Worm (Caenorhabditis elegans): ENCODE data around the gene hsp-75.
A peak's percentile ranks its signal among the peaks of the same experiment; 100 is the strongest.

hsp-75 gene

ce11 chrIII:7198838-7199237, 27.7 kb downstream of the hsp-75 start, which contains the start of gene pfd-5 (continued):
- TF ChIP-seq blmp-1 (tag; optimal IDR thresholded peaks at IDR 0.05) (peak; percentile 49), sup-37 (GFP tag; optimal IDR thresholded peaks at IDR 0.05) (no peak), nhr-76 (tag; optimal IDR thresholded peaks at IDR 0.05) (no peak), sptf-1 (tag; optimal IDR thresholded peaks at IDR 0.05) (no peak), C34B4.2 (tag; optimal IDR thresholded peaks at IDR 0.05) (no peak), hpl-2 (GFP tag; optimal IDR thresholded peaks at IDR 0.05) (no peak), egl-13 (tag; optimal IDR thresholded peaks at IDR 0.05) (peak; percentile 81), mep-1 (tag; optimal IDR thresholded peaks at IDR 0.05) (peak; percentile 79), dpl-1 (GFP tag; optimal IDR thresholded peaks at IDR 0.05) (peak; percentile 90 to 96 (median 93)), nhr-237 (tag; optimal IDR thresholded peaks at IDR 0.05) (no peak), unc-98 (GFP tag; IDR thresholded peaks at IDR 0.05) (peak; percentile 64), nhr-47 (tag; optimal IDR thresholded peaks at IDR 0.05) (peak; percentile 85), snpc-4 (tag; optimal IDR thresholded peaks at IDR 0.05) (peak; percentile 36), tlp-1 (tag; optimal IDR thresholded peaks at IDR 0.05) (no peak), ets-5 (GFP tag; IDR thresholded peaks at IDR 0.05) (no peak), tbx-2 (tag; optimal IDR thresholded peaks at IDR 0.05) (peak; percentile 81), C16A3.4 (tag; optimal IDR thresholded peaks at IDR 0.05) (peak; percentile 37), nhr-90 (tag; optimal IDR thresholded peaks at IDR 0.05; ENCODE audit: poor library complexity) (peak; percentile 84), rnt-1 (tag; optimal IDR thresholded peaks at IDR 0.05) (peak; percentile 97), skn-1 (tag; optimal IDR thresholded peaks at IDR 0.05) (peak; percentile 51), nhr-84 (tag; optimal IDR thresholded peaks at IDR 0.05) (no peak), lin-35 (GFP tag; optimal IDR thresholded peaks at IDR 0.05) (peak; percentile 96 to 97), fkh-8 (tag; optimal IDR thresholded peaks at IDR 0.05) (peak; percentile 22), isw-1 (GFP tag; IDR thresholded peaks at IDR 0.05) (peak; percentile 67), nhr-20 (tag; optimal IDR thresholded peaks at IDR 0.05) (peak; percentile 67), ceh-82 (tag; optimal IDR thresholded peaks at IDR 0.05) (peak; percentile 46 to 66 (median 51)), Y116A8C.19 (tag; optimal IDR thresholded peaks at IDR 0.05; ENCODE audit: borderline replicate concordance) (peak; percentile 39), alr-1 (tag; optimal IDR thresholded peaks at IDR 0.05; ENCODE audit: borderline replicate concordance) (no peak), sox-4 (tag; optimal IDR thresholded peaks at IDR 0.05) (peak; percentile 65), mef-2 (tag; optimal IDR thresholded peaks at IDR 0.05) (no peak), elt-3 (tag; optimal IDR thresholded peaks at IDR 0.05) (no peak)

ce11 chrIII:7197973-7198372, 28.5 kb downstream of the hsp-75 start, which contains the start of gene exos-9:
Gene exos-9 (minus strand): TSS chrIII:7198073.
- TF ChIP-seq fkh-8 (tag; optimal IDR thresholded peaks at IDR 0.05) (no peak), irx-1 (tag; optimal IDR thresholded peaks at IDR 0.05) (no peak), hlh-17 (GFP tag; optimal IDR thresholded peaks at IDR 0.05; ENCODE audit: borderline replicate concordance) (no peak), C16A3.4 (tag; optimal IDR thresholded peaks at IDR 0.05) (no peak), ceh-8 (GFP tag; optimal IDR thresholded peaks at IDR 0.05) (no peak), swsn-7 (tag; optimal IDR thresholded peaks at IDR 0.05) (no peak), nhr-12 (tag; optimal IDR thresholded peaks at IDR 0.05) (no peak), vab-15 (tag; optimal IDR thresholded peaks at IDR 0.05) (no peak), lin-13 (GFP tag; optimal IDR thresholded peaks at IDR 0.05) (no peak), skn-1 (tag; optimal IDR thresholded peaks at IDR 0.05) (no peak)

- TF ChIP-seq nhr-19 (GFP tag; conservative IDR thresholded peaks at IDR 0.05), result no peak
- no peak for TF ChIP-seq F16B12.6 (tag; optimal IDR thresholded peaks at IDR 0.05)
- no peak for TF ChIP-seq zag-1 (tag; optimal IDR thresholded peaks at IDR 0.05)
- TF ChIP-seq efl-1 (optimal IDR thresholded peaks at IDR 0.05), result no peak
- peak in 1 of 2 experiments; percentile 49 for TF ChIP-seq efl-1 (GFP tag; optimal IDR thresholded peaks at IDR 0.05 in 1 of 2)
Measured at ce11 chrIII:7195325-7195724, 31.2 kb downstream of the hsp-75 start, which contains the start of gene F37C12.18. Gene F37C12.18 (minus strand): TSS chrIII:7195425.

Data from whole organism, L1 larva.